Worm (Caenorhabditis elegans) whole organism, L4/young adult: ENCODE data around the gene F59E12.15.

Experiments used
- W03F9.2 ChIP-seq: fragments of 150-350 bp; optimal IDR thresholded peaks from 2 replicates; lab custom pipeline; 2014; ENCODE audit warnings: missing biosample characterization, missing genetic modification characterization
- him-1 ChIP-seq: sonication (generic microtip); optimal IDR thresholded peaks from 2 replicates; lab custom pipeline; 2016; ENCODE audit warnings: missing genotype, missing genetic modification reagents, missing genetic modification characterization, missing compliant biosample characterization

DNA sequence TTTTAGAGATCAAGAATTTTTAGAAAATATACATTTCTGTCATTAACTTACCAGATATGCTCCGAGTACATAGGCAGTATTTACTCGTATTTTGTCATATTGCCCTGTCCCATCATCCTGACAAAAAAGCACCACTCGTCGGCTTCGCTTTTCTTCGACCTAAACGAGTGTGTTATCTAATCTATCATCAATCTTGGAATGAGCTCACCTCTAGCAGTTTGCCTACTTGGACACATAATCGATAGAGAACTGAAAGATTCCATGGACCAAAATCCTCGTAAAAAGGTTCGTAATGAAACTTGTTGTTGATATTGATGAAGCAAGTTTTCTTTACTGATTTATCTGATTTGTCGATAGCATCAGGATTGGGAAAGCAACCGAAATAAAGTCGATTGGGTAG, 35.3 kb downstream of the F59E12.15 start:
- TF ChIP-seq him-1 (tag; lab: Kevin White, UChicago) (no peak), W03F9.2 (tag; lab: Kevin White, UChicago) (no peak)
